Worm (Caenorhabditis elegans) whole organism, L4/young adult: ENCODE data around the gene T11G6.3.

Source experiments
- W03F9.2 ChIP-seq: fragments of 150-350 bp; optimal IDR thresholded peaks from 2 replicates; lab custom pipeline; 2014; ENCODE audit warnings: missing biosample characterization, missing genetic modification characterization
- him-1 ChIP-seq: sonication (generic microtip); optimal IDR thresholded peaks from 2 replicates; lab custom pipeline; 2016; ENCODE audit warnings: missing genotype, missing genetic modification reagents, missing genetic modification characterization, missing compliant biosample characterization

DNA sequence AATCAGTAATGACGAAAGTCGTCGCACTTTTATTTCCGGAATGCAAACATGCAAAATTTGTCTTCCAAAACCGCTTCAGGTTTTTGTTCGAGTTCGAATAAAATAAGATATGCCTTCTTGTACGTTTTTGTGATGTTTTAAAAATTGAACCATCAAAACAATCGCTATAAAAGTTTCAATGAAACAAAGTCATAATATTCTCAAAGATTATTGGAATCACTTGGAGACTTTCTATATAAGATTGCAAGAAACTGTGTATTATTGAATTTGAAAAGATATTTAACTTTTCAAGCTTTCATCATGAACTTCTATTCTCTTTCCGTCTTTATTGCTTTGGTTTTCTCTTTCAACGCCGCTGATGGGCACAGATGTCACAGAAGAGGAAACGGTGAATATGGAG is 21.8 kb upstream of the T11G6.3 start, which contains the start of gene fipr-14:
- TF ChIP-seq him-1 (tag; lab: Kevin White, UChicago): no peak
- no peak for TF ChIP-seq W03F9.2 (tag; lab: Kevin White, UChicago)
